Worm (Caenorhabditis elegans): ENCODE results near the gene Y41C4A.9.

DNA sequence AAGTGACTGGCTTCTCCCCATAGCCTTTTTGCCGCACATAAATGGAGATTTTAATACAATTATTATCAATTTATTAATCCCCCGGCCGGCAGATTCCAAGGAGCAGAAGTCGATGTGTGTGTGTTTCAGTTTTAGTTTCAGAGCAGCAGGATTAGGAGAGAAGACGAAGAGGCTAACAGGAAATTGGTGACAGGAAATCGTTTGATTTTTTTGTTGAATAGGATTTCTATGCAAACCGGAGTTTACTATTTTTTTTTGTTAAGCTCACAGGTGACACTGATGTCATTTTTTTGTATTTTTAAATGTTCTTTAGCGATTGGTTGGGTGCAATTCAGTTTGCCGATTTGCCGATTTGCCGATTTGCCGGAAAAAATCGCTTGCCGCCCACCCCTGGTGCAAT is 37.9 kb downstream of the Y41C4A.9 start:
- TF ChIP-seq him-1 (tag; optimal IDR thresholded peaks at IDR 0.05) (no peak), dao-5 (tag; optimal IDR thresholded peaks at IDR 0.05) (no peak), W03F9.2 (tag; optimal IDR thresholded peaks at IDR 0.05) (no peak)
